Fruit fly (Drosophila melanogaster) whole organism, larva: ENCODE results near the gene CG31370.

ENCODE experiments used
- noc ChIP-seq: fragments of 200-800 bp; sonication (Bioruptor generic); optimal IDR thresholded peaks from 3 replicates; lab custom pipeline; 2019; ENCODE audit warnings: missing biosample characterization, mild to moderate bottlenecking, missing genetic modification characterization, moderate library complexity

The CG31370 gene

DNA sequence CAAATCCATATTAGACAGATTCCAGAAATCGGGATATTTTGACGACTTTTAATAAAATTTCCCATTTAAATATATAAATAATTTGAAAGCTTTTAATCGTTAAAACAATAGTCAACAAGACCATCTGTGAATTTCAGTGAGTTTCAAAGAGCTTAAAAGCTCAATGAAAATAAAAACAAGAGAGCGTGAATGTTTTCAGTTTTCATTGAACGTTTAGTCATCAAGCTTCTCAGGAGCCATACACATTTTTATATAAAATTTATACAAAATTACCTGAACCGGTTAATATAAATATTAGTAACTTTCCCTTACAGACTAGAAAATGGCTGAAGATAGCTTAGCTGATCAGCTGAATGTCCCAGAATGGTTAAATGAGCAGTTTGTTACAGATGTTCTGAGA lies at the start of gene CG31370:
Gene CG31370 (plus strand): TSS at position 226 of the 400 bp plus-strand sequence.
- no peak for TF ChIP-seq noc

DNA sequence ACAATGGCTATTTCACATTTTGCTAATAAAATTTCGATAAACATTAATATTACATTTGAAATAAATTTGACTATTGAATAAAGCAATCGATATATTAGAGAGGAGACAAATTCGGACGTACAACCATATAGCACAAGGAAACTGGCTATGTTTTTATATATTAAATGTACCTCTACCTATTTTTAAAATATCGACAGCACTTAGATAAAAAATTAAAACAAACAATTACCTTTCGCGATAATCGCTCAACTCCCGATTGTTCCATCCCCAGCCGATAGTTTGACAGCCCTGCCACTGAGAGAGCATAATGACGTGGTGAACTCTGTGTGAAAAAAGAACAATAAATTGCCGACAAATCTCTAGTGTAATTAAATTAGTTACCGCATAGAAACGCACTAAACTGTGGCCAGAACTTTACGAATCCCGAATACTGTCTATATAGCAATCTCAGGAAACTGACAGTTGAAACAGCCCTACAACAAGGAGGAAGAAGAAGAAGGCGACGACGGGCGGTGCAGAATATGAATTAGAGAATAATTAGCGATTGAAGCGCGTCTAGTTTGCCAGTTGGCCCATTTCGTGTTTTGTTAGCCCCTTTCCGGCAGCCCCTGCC lies 43.5 kb upstream of the CG31370 start, which contains the start of gene CG11857:
Gene CG11857 (plus strand): TSS at position 271 of the 613 bp plus-strand sequence.
- peak; percentile 95 for TF ChIP-seq noc

DNA sequence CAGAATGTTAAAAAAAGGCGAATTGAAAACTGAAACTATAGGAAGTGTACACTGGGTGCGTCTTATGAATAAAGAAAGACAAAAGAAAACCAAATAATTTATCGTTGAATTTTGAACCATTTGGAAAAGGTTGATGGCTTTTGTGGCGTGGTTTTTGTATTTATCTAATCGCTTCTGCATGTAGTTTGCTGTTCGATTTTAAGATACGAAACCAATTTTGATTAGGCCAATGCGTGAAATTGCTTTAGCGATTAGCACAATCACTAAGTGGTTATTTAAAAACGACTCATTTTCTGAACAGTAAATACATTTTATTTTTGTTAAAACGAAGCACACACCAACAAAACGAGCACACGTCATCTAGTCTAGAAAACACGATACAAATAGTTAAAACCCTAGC lies 41.6 kb upstream of the CG31370 start:
- TF ChIP-seq noc: no peak

DNA sequence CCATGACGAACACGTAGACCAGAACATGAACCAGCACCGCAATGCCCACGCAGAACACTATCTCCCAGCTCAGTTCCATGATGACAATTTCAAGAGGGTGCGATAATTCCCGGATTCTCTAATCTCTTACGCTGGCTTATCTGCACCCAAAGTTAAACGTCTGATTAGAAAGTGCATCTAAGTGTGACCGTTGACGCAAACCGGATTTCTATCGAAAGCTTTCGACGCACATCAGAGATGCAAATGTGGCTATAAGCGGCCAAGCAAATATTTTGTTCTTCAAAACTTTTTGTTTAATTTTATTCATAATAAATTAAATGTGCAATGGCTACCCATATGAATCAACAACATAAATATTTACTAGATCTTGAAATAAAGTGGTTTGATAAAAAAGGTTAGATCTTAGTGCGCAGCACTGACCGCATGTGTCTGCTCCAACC lies 39.9 kb upstream of the CG31370 start, which contains the start of the genes Kdsr and CG11858:
Gene Kdsr (minus strand): TSS at position 177 of the 440 bp plus-strand sequence.
Gene CG11858 (plus strand): TSS at position 420 of the 440 bp plus-strand sequence.
- peak; percentile 79 for TF ChIP-seq noc

DNA sequence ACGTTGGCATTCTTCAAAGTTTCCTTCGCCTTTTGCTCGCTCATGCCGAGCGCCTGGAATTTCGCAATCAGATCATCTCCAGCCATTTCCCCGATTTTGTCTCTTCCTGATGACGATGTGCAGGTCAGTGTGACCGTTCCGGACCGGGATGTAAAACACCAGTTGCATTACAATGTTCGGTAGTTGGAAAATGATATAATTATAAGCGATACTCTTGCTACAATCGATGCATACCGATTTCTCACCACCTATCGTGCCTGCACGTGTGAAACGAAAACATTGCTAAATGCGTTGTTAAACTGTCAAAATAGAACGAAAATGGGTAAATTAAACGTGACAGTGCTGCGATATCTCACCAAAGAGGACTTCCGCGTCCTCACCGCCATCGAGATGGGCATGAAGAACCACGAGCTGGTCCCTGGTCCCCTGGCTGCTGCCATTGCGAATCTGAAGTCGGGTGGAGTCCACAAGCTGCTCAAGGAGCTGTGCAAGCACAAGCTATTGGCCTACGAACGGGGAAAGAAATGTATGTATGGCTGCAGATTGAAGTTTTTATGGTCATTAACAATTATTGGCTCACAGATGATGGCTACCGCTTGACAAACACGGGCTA lies 36.6 kb upstream of the CG31370 start, which contains the start of the genes GlnRS and RIOK2:
Gene GlnRS (minus strand): TSS at position 133 of the 613 bp plus-strand sequence.
Gene RIOK2 (plus strand): TSS at position 256 of the 613 bp plus-strand sequence.
- peak; percentile 5 for TF ChIP-seq noc

DNA sequence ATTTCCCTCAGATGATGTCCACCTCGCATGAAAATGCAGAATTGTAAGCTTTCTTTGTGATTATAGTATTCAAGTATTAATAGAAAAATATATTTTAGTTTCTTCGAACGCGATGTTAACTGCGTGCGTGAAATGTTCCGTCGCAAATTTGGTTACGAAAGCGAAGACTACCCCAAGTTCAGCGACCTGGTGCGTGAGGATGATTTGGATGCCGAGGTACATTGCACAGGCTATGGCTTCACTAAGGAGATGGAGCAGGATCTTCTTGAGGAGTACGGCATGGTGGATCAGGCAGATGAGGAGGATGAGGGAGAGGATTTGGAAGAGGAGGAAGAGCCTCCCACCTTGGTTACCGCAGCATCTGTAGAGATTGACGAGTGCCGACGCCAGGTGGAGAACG lies 35.5 kb upstream of the CG31370 start:
- TF ChIP-seq noc: no peak

DNA sequence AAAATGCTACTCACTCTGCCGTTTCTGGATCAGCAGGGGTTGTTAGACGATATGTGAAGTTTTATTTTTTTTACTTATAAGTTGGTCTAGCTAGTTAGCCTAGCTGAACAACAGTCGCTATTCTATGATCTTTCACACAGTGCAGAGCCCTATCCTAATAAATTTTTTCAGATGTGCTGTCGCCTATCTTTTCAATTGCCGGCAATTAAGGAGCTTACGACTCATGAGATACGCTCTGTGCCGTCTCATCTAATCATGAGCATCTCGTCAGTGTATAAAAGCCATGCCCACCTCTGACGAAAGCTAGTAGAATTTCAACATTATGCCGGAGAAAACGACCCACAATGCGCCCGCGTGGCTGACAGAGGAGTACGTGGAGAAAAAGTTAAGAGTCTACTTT lies 32.4 kb upstream of the CG31370 start, which contains the start of the genes CG11889 and CG11891:
Gene CG11889 (plus strand): TSS at position 301 of the 400 bp plus-strand sequence.
Gene CG11891 (plus strand): TSS at position 301 of the 400 bp plus-strand sequence.
- peak; percentile 9 for TF ChIP-seq noc

DNA sequence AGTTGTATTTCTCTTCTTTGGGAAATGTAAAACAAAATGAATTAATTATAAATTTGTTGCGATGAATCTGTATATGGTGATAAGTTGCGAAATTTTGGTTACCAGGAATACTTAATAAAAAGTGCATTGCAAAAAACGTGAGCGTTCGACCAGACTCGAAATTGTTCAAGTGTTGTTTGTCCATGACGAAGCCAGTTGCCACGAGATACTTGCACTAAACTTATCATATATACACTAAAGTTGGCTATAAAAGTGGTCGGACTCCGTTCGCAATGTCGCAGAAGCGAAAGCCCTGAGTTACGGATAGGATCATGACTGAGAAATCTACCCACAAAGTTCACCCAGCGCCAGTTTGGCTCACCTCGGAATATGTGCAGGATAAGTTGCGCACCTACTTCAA lies 28.7 kb upstream of the CG31370 start, which contains the start of gene CG11878:
Gene CG11878 (plus strand): TSS at position 301 of the 400 bp plus-strand sequence.
- no peak for TF ChIP-seq noc

DNA sequence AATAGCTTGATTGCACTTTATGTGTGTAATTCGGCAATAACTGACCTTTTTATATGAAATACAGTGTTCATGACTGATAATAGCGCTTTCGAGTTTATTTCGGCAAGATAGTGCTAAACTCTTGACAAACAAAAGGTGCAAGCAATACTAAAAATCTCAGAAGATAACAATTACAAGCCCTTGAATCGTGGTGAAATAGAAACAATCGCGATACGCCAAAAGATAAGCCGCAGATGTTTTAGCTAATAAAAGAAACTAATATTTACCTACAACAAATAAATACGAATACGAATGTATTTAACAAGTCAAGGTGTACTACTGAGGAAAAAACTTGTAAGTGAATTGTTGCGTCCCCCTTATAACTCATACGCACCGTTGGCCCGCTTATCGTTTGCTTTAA lies 27.0 kb upstream of the CG31370 start:
- TF ChIP-seq noc: peak; percentile 48

DNA sequence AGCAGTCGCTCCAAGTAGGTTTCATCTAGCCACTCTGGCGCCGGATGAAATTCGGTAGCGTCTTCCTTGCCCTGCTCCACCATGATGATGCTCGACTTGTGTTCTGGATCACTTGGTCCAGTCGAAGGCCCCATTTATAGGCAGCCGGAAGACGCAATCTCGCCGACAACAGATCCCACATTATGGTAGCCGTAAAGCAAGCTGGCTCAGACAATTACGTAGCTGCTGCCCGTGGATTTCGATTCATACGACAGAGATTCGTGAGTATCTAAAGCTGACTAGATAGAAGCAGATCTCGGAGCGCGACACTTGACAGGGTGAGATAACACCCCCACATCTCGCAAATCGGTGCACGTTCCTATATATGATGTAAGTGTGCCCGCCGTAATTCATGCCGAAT lies 25.2 kb upstream of the CG31370 start, which contains the start of gene CG10513:
Gene CG10513 (minus strand): TSS at position 101 of the 400 bp plus-strand sequence.
- TF ChIP-seq noc: no peak

DNA sequence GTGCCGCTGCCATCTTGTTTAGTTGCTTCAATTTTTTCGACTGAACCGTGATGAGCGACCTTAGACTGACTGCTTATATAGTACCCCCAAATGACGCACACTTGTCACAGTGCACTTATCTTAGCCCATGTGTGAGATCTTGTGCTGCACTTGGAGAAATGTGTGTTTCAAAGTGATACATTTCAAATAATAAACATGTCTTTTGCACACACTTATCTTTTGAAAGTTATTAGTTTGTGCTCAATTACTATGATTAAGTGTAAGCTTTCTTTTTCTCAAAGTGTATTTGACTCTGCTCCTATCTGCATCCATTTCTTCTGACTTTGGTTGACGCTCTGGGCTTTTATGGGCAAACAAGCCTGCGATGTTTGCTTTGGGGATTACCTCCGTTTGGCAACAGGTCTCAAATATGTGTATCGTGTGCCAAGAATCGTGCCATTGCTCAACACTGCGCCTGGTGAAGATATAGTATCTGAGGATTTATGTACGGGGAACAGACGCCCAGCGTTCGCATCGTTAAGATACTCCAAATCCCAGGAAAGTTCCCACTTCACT lies 22.4 kb upstream of the CG31370 start, which contains the start of gene CG10514:
Gene CG10514 (minus strand): TSS at position 51 of the 555 bp plus-strand sequence.
- TF ChIP-seq noc: peak; percentile 65

DNA sequence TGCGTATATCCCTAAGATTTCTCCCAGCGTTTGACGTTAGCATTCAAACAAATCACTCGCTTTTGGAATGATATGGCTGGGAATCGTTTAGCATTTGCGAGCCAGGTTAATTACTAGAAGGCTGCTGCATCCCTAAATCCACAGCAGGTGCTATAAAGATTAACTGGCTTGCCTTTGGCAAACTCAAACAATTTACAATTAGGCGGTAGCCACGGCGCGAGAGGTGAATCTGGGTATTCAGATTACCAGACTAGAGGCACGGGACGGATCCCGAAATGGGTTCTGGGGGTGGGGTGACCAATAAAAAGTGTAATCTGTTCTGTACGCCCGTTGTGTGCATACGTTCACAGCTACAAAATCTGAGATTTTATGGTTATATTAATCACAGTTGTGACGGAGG lies 21.1 kb upstream of the CG31370 start, which contains the start of gene CG11892:
Gene CG11892 (plus strand): TSS at position 384 of the 400 bp plus-strand sequence.
- peak; percentile 84 for TF ChIP-seq noc

DNA sequence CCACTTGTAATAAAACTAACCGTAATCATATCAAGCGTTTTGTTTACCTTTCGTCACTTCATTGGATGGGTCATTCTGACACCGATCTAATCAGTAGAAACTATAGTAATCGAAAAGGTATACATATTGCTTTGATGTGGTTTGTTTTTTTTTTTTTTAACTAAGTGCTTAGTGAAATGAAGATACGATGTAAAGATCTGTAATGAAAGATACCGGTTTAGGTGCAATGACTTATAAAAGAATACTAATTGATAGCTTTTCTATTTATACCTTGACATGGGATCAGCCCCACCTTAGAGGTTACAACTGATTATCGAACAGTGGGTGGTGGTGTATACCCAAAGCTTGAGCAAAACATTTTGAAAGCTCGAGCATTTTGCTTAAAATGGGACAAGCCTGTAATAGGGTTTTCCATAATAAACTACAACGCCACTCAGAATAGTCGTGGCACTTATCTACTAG lies 19.0 kb upstream of the CG31370 start, which contains the start of gene CG31300:
Gene CG31300 (plus strand): TSS at position 412 of the 462 bp plus-strand sequence.
- no peak for TF ChIP-seq noc

DNA sequence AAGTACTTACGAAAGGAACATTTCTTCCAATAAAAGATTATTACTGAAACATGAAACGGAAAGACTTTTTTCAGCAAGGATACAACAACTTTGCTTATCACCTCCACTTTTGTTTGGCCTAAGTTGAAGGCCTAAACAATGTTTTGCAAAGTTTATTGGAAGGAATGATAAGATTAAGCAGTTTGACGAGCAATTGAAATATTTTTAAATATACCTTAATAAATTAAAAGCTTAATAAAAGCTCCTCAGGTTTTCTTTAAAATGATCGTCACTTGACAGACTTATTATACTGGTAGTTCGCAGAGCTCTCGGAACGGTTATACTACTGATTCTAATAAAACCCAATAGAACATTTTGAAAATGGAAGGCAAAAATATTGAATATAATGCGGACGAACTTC lies 17.1 kb upstream of the CG31370 start, which contains the start of gene CG31104:
Gene CG31104 (plus strand): TSS at position 301 of the 400 bp plus-strand sequence.
- TF ChIP-seq noc: no peak

DNA sequence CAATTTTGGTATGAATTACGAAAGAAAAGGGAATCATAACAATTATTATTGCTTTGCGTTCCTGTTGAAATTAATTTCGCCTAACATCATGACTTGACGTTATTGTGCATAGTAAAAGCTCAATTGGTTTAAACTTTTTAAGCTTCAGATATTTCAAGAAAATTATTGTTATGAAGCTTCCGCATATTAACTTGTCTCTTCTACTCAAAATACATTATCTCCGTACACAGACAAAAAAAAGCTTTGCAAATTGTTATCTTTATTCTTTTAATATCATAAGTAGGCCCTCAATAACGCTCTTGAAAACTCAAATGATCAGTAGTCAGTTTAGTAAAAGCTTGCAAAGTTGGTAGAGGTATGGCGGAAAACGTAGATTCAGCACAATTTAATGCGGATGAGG lies 15.1 kb upstream of the CG31370 start, which contains the start of gene CG13658:
Gene CG13658 (plus strand): TSS at position 347 of the 400 bp plus-strand sequence.
- no peak for TF ChIP-seq noc

DNA sequence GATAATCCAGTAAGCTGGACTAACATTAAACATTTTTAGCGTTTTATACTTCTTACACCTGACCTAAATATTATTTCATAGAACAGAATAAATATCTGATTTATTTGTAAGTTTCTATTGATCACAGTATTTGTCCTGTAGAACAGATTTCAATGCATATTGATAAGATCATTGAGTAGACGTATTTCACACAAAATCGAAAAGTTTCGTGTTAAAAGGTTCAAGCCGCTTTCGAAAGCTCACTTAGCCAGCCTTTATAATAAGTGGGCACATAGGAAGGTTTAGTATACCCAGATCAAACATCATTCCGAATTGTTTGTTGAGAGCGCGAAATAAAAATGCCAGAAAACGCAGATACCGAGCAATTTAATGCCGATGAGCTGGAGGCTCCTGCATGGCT lies 12.7 kb upstream of the CG31370 start, which contains the start of gene CG11893:
Gene CG11893 (plus strand): TSS at position 301 of the 400 bp plus-strand sequence.
- no peak for TF ChIP-seq noc
